Worm (Caenorhabditis elegans) whole organism, L4/young adult: Measurements from ENCODE around the gene cit-1.2.
A peak's percentile ranks its signal among the peaks of the same experiment; 100 is the strongest.

Source experiments
- W03F9.2 ChIP-seq: fragments of 150-350 bp; optimal IDR thresholded peaks from 2 replicates; lab custom pipeline; 2014; ENCODE audit warnings: missing biosample characterization, missing genetic modification characterization
- dao-5 ChIP-seq: sonication (generic microtip); optimal IDR thresholded peaks from 2 replicates; lab custom pipeline; 2016; ENCODE audit warnings: missing genotype, missing genetic modification characterization, moderate library complexity, missing compliant biosample characterization
- him-1 ChIP-seq: sonication (generic microtip); optimal IDR thresholded peaks from 2 replicates; lab custom pipeline; 2016; ENCODE audit warnings: missing genotype, missing genetic modification reagents, missing genetic modification characterization, missing compliant biosample characterization

Gene cit-1.2

ce11 chrIII:7981938-7982337 lies 28.6 kb upstream of the cit-1.2 start:
- TF ChIP-seq W03F9.2 (tag; lab: Kevin White, UChicago) (no peak), dao-5 (tag; lab: Kevin White, UChicago) (no peak), him-1 (no peak)

ce11 chrIII:7986585-7987171 lies 23.9 kb upstream of the cit-1.2 start, which contains the start of gene hrpk-2:
Gene hrpk-2 (plus strand): TSS chrIII:7987121.
- TF ChIP-seq W03F9.2 (tag; lab: Kevin White, UChicago) = peak; percentile 20
- TF ChIP-seq him-1 = no peak
- TF ChIP-seq dao-5 (tag; lab: Kevin White, UChicago) = no peak

- TF ChIP-seq W03F9.2 (tag; lab: Kevin White, UChicago) = no peak
- no peak for TF ChIP-seq dao-5 (tag; lab: Kevin White, UChicago)
- no peak for TF ChIP-seq him-1
These were observed 14.2 kb upstream of the cit-1.2 start, which contains the start of gene npr-17 for ce11 chrIII:7996353-7996752. Gene npr-17 (minus strand): TSS chrIII:7996453.

- no peak for TF ChIP-seq dao-5 (tag; lab: Kevin White, UChicago)
- no peak for TF ChIP-seq him-1
- TF ChIP-seq W03F9.2 (tag; lab: Kevin White, UChicago) = no peak
These were observed 13.0 kb upstream of the cit-1.2 start for ce11 chrIII:7997447-7998046.

- TF ChIP-seq W03F9.2 (tag; lab: Kevin White, UChicago) = no peak
- no peak for TF ChIP-seq him-1
- TF ChIP-seq dao-5 (tag; lab: Kevin White, UChicago) = no peak
These were observed 9.0 kb upstream of the cit-1.2 start for ce11 chrIII:8001557-8001956.

- TF ChIP-seq W03F9.2 (tag; lab: Kevin White, UChicago) (no peak), dao-5 (tag; lab: Kevin White, UChicago) (no peak), him-1 (no peak)
These were observed 6.5 kb upstream of the cit-1.2 start, which contains the start of gene C06G4.6 for ce11 chrIII:8004091-8004490. Gene C06G4.6 (plus strand): TSS chrIII:8004391.

ce11 chrIII:8009769-8010168 lies 803 bp upstream of the cit-1.2 start, which contains the start of gene cit-1.1:
Gene cit-1.1 (minus strand): TSS chrIII:8009821.
- TF ChIP-seq dao-5 (tag; lab: Kevin White, UChicago) (no peak), W03F9.2 (tag; lab: Kevin White, UChicago) (peak; percentile 27)

ce11 chrIII:8013582-8013981 lies 3.0 kb downstream of the cit-1.2 start:
- TF ChIP-seq W03F9.2 (tag; lab: Kevin White, UChicago) (no peak), dao-5 (tag; lab: Kevin White, UChicago) (no peak)

- TF ChIP-seq W03F9.2 (tag; lab: Kevin White, UChicago) (no peak), dao-5 (tag; lab: Kevin White, UChicago) (no peak), him-1 (no peak)
These were observed 5.9 kb downstream of the cit-1.2 start, which contains the start of gene F44B9.5 for ce11 chrIII:8016438-8016837. Gene F44B9.5 (minus strand): TSS chrIII:8016538.

- TF ChIP-seq W03F9.2 (tag; lab: Kevin White, UChicago) (no peak), dao-5 (tag; lab: Kevin White, UChicago) (no peak), him-1 (no peak)
These were observed 6.5 kb downstream of the cit-1.2 start for ce11 chrIII:8017053-8017452.

- TF ChIP-seq him-1 (no peak), W03F9.2 (tag; lab: Kevin White, UChicago) (peak; percentile 72), dao-5 (tag; lab: Kevin White, UChicago) (no peak)
These were observed 10.3 kb downstream of the cit-1.2 start, which contains the start of gene lin-36 for ce11 chrIII:8020823-8021332. Gene lin-36 (minus strand): TSS chrIII:8020873.

ce11 chrIII:8022077-8022476 lies 11.5 kb downstream of the cit-1.2 start, which contains the start of gene F44B9.2:
Gene F44B9.2 (plus strand): TSS chrIII:8022463.
- TF ChIP-seq dao-5 (tag; lab: Kevin White, UChicago) = no peak

ce11 chrIII:8027942-8028341 lies 17.4 kb downstream of the cit-1.2 start, which contains the start of gene mdt-30:
Gene mdt-30 (minus strand): TSS chrIII:8028042.
- TF ChIP-seq W03F9.2 (tag; lab: Kevin White, UChicago) (no peak), dao-5 (tag; lab: Kevin White, UChicago) (no peak), him-1 (no peak)

ce11 chrIII:8029487-8029886 lies 18.9 kb downstream of the cit-1.2 start, which contains the start of gene F44B9.8:
Gene F44B9.8 (minus strand): TSS chrIII:8029649.
- TF ChIP-seq W03F9.2 (tag; lab: Kevin White, UChicago) (peak; percentile 29), him-1 (no peak)
